Fruit fly (Drosophila melanogaster) whole organism, embryonic: ENCODE results near the gene mei-P26.

Source experiments
- Atf3 ChIP-seq: fragments of 200-800 bp; sonication (Bioruptor generic); optimal IDR thresholded peaks from 3 replicates; lab custom pipeline; 2016; ENCODE audit warnings: missing biosample characterization, missing genetic modification characterization
- CG10267 ChIP-seq: fragments of 200-800 bp; sonication (Bioruptor generic); optimal IDR thresholded peaks from 2 replicates; lab custom pipeline; 2018; ENCODE audit warnings: missing biosample characterization, mild to moderate bottlenecking, missing genetic modification characterization, moderate library complexity
- CG11247 ChIP-seq: fragments of 200-800 bp; sonication (Bioruptor generic); IDR thresholded peaks from 2 replicates; pipeline ENCODE4 v1.3.6; 2022; ENCODE audit warnings: missing biosample characterization, missing genetic modification characterization
- CG13894 ChIP-seq: fragments of 200-800 bp; sonication (Bioruptor generic); optimal IDR thresholded peaks from 3 replicates; lab custom pipeline; 2018; ENCODE audit warnings: missing biosample characterization, mild to moderate bottlenecking, missing genetic modification characterization, moderate library complexity
- CG17568 ChIP-seq: fragments of 200-800 bp; sonication (Bioruptor generic); optimal IDR thresholded peaks from 2 replicates; lab custom pipeline; 2018; ENCODE audit warnings: missing biosample characterization, mild to moderate bottlenecking, missing genetic modification characterization, moderate library complexity
- CG2116 ChIP-seq: fragments of 200-800 bp; sonication (Bioruptor generic); optimal IDR thresholded peaks from 3 replicates; lab custom pipeline; 2018; ENCODE audit warnings: missing biosample characterization, mild to moderate bottlenecking, missing genetic modification characterization
- CG4617 ChIP-seq: fragments of 200-800 bp; sonication (Bioruptor generic); optimal IDR thresholded peaks from 3 replicates; lab custom pipeline; 2016; ENCODE audit warnings: missing biosample characterization, missing genetic modification characterization, borderline replicate concordance
- CG6254 ChIP-seq: fragments of 200-800 bp; sonication (Bioruptor generic); optimal IDR thresholded peaks from 3 replicates; lab custom pipeline; 2017; ENCODE audit warnings: mild to moderate bottlenecking, missing biosample characterization, missing genetic modification reagents, missing genetic modification characterization
- CG6791 ChIP-seq: fragments of 200-800 bp; sonication (Bioruptor generic); IDR thresholded peaks from 3 replicates; pipeline ENCODE4 v1.3.6; 2022; ENCODE audit warnings: missing biosample characterization, missing genetic modification characterization; ENCODE audit not compliant: partially characterized antibody
- CG7839 ChIP-seq: fragments of 200-800 bp; sonication (Bioruptor generic); optimal IDR thresholded peaks from 3 replicates; lab custom pipeline; 2018; ENCODE audit warnings: missing biosample characterization, mild to moderate bottlenecking, missing genetic modification characterization, moderate library complexity
- CG7987 ChIP-seq: fragments of 200-800 bp; sonication (Bioruptor generic); optimal IDR thresholded peaks from 2 replicates; lab custom pipeline; 2018; ENCODE audit warnings: missing biosample characterization, mild to moderate bottlenecking, missing genetic modification characterization, moderate library complexity
- CG8290 ChIP-seq, 3 experiments: fragments of 200-800 bp; sonication (Bioruptor generic); optimal IDR thresholded peaks; 2 replicates each; lab custom pipeline; 2016 to 2019; ENCODE audit warnings: missing biosample characterization in 3 of 3, missing genetic modification characterization in 3 of 3, mild to moderate bottlenecking in 2 of 3, moderate library complexity in 1 of 3
- CG8765 ChIP-seq: fragments of 200-800 bp; sonication (Bioruptor generic); IDR thresholded peaks from 2 replicates; pipeline ENCODE4 v1.3.6; 2022; ENCODE audit warnings: missing biosample characterization, missing genetic modification characterization
- CG9437 ChIP-seq: fragments of 200-800 bp; sonication (Bioruptor generic); optimal IDR thresholded peaks from 2 replicates; lab custom pipeline; 2018; ENCODE audit warnings: missing biosample characterization, mild to moderate bottlenecking, missing genetic modification characterization
- CG9876 ChIP-seq: fragments of 200-800 bp; sonication (Bioruptor generic); optimal IDR thresholded peaks from 2 replicates; lab custom pipeline; 2016; ENCODE audit warnings: missing biosample characterization, missing genetic modification characterization
- Dbx ChIP-seq: fragments of 200-800 bp; sonication (Bioruptor generic); IDR thresholded peaks from 3 replicates; pipeline ENCODE4 v1.3.6; 2022; ENCODE audit warnings: missing biosample characterization, missing genetic modification characterization
- Doc3 ChIP-seq: fragments of 200-800 bp; sonication (Bioruptor generic); IDR thresholded peaks from 3 replicates; pipeline ENCODE4 v1.3.6; 2022; ENCODE audit warnings: missing biosample characterization, missing genetic modification characterization; ENCODE audit not compliant: partially characterized antibody
- Dref ChIP-seq: fragments of 200-800 bp; sonication (Bioruptor generic); IDR thresholded peaks from 2 replicates; pipeline ENCODE4 v1.3.6; 2022; ENCODE audit warnings: missing biosample characterization, missing genetic modification characterization
- HLH4C ChIP-seq: fragments of 200-800 bp; sonication (Bioruptor generic); IDR thresholded peaks from 3 replicates; pipeline ENCODE4 v1.3.6; 2022; ENCODE audit warnings: missing biosample characterization, missing genetic modification characterization; ENCODE audit not compliant: partially characterized antibody
- Jarid2 ChIP-seq: fragments of 200-800 bp; sonication (Bioruptor generic); optimal IDR thresholded peaks from 3 replicates; lab custom pipeline; 2017; ENCODE audit warnings: mild to moderate bottlenecking, missing biosample characterization, missing genetic modification reagents, missing genetic modification characterization
- Med ChIP-seq: fragments of 200-800 bp; sonication (Bioruptor generic); peaks from one replicate; lab custom pipeline; 2016; ENCODE audit warnings: missing biosample characterization, missing genetic modification characterization, mild to moderate bottlenecking, inconsistent platforms, moderate library complexity
- Meics ChIP-seq: fragments of 200-800 bp; sonication (Bioruptor generic); optimal IDR thresholded peaks from 2 replicates; lab custom pipeline; 2017; ENCODE audit warnings: missing biosample characterization, mild to moderate bottlenecking, missing genetic modification characterization
- Opbp ChIP-seq: fragments of 200-800 bp; sonication (Bioruptor generic); IDR thresholded peaks from 3 replicates; pipeline ENCODE4 v1.3.6; 2022; ENCODE audit warnings: missing biosample characterization, missing genetic modification characterization; ENCODE audit not compliant: partially characterized antibody
- Pdp1 ChIP-seq, 2 experiments: fragments of 200-800 bp; sonication (Bioruptor generic); optimal IDR thresholded peaks; 3 replicates each; lab custom pipeline; 2016; ENCODE audit warnings: missing biosample characterization in 2 of 2, missing genetic modification characterization in 2 of 2, mild to moderate bottlenecking in 1 of 2, moderate library complexity in 1 of 2
- Rx ChIP-seq: fragments of 200-800 bp; sonication (Bioruptor generic); IDR thresholded peaks from 2 replicates; pipeline ENCODE4 v1.3.6; 2022; ENCODE audit warnings: missing biosample characterization, missing genetic modification characterization
- Side ChIP-seq: fragments of 200-800 bp; sonication (Bioruptor generic); optimal IDR thresholded peaks from 2 replicates; lab custom pipeline; 2016; ENCODE audit warnings: missing biosample characterization, missing genetic modification characterization
- Usf ChIP-seq: fragments of 200-800 bp; sonication (Bioruptor generic); optimal IDR thresholded peaks from 2 replicates; lab custom pipeline; 2017; ENCODE audit warnings: missing genotype, missing biosample characterization, missing genetic modification characterization
- Vsx1 ChIP-seq: fragments of 200-800 bp; sonication (Bioruptor generic); optimal IDR thresholded peaks from 2 replicates; lab custom pipeline; 2017; ENCODE audit warnings: missing biosample characterization, mild to moderate bottlenecking, missing genetic modification characterization, missing genetic modification reagents
- YL-1 ChIP-seq: fragments of 200-800 bp; sonication (Bioruptor generic); optimal IDR thresholded peaks from 3 replicates; lab custom pipeline; 2017; ENCODE audit warnings: missing biosample characterization, mild to moderate bottlenecking, missing genetic modification characterization
- bab2 ChIP-seq: fragments of 200-800 bp; sonication (Bioruptor generic); optimal IDR thresholded peaks from 2 replicates; lab custom pipeline; 2016; ENCODE audit warnings: missing biosample characterization, missing genetic modification characterization
- bbx ChIP-seq: fragments of 200-800 bp; sonication (Bioruptor generic); IDR thresholded peaks from 2 replicates; pipeline ENCODE4 v1.3.6; 2022; ENCODE audit warnings: missing biosample characterization, missing genetic modification characterization; ENCODE audit not compliant: partially characterized antibody
- chinmo ChIP-seq: fragments of 200-800 bp; sonication (Bioruptor generic); IDR thresholded peaks from 4 replicates; pipeline ENCODE4 v1.3.6; 2022; ENCODE audit warnings: missing biosample characterization, missing genetic modification characterization; ENCODE audit not compliant: partially characterized antibody
- dpn ChIP-seq, 2 experiments: fragments of 200-800 bp; sonication (Bioruptor generic); optimal IDR thresholded peaks; 3 replicates each; lab custom pipeline; 2016; ENCODE audit warnings: missing biosample characterization in 2 of 2, missing genetic modification characterization in 2 of 2
- en ChIP-seq: fragments of 200-800 bp; sonication (Bioruptor generic); optimal IDR thresholded peaks from 2 replicates; lab custom pipeline; 2016; ENCODE audit warnings: missing biosample characterization, missing genetic modification characterization
- esg ChIP-seq: fragments of 200-800 bp; sonication (Bioruptor generic); conservative IDR thresholded peaks from 2 replicates; pipeline ENCODE4 v1.3.6; 2022; ENCODE audit warnings: missing biosample characterization, missing genetic modification characterization
- exex ChIP-seq: fragments of 200-800 bp; sonication (Bioruptor generic); optimal IDR thresholded peaks from 4 replicates; lab custom pipeline; 2018; ENCODE audit warnings: missing biosample characterization, mild to moderate bottlenecking, missing genetic modification characterization, moderate library complexity
- gfzf ChIP-seq: fragments of 200-800 bp; sonication (Bioruptor generic); optimal IDR thresholded peaks from 2 replicates; lab custom pipeline; 2016; ENCODE audit warnings: missing biosample characterization, mild to moderate bottlenecking, missing genetic modification characterization, moderate library complexity
- h ChIP-seq: fragments of >200 bp; optimal IDR thresholded peaks from 2 replicates; lab custom pipeline; 2017
- hbn ChIP-seq: fragments of 200-800 bp; sonication (Bioruptor generic); IDR thresholded peaks from 2 replicates; pipeline ENCODE4 v1.3.6; 2022; ENCODE audit warnings: missing biosample characterization, missing genetic modification characterization; ENCODE audit not compliant: partially characterized antibody
- knrl ChIP-seq: fragments of 200-800 bp; sonication (Bioruptor generic); IDR thresholded peaks from 3 replicates; pipeline ENCODE4 v1.3.6; 2022; ENCODE audit warnings: missing biosample characterization, missing genetic modification characterization; ENCODE audit not compliant: partially characterized antibody
- lilli ChIP-seq: fragments of 200-800 bp; sonication (Bioruptor generic); optimal IDR thresholded peaks from 3 replicates; lab custom pipeline; 2016; ENCODE audit warnings: missing biosample characterization, missing genetic modification characterization
- nerfin-2 ChIP-seq: fragments of 200-800 bp; sonication (Bioruptor generic); IDR thresholded peaks from 2 replicates; pipeline ENCODE4 v1.3.6; 2022; ENCODE audit warnings: missing biosample characterization, missing genetic modification characterization; ENCODE audit not compliant: partially characterized antibody
- pita ChIP-seq: fragments of 200-800 bp; sonication (Bioruptor generic); optimal IDR thresholded peaks from 2 replicates; lab custom pipeline; 2017; ENCODE audit warnings: missing biosample characterization, mild to moderate bottlenecking, missing genetic modification characterization
- toy ChIP-seq: fragments of 200-800 bp; sonication (Bioruptor generic); IDR thresholded peaks from 2 replicates; pipeline ENCODE4 v1.3.6; 2022; ENCODE audit warnings: missing biosample characterization, missing genetic modification characterization
- trem ChIP-seq: fragments of 200-800 bp; optimal IDR thresholded peaks from 3 replicates; lab custom pipeline; 2019; ENCODE audit warnings: missing biosample characterization, mild to moderate bottlenecking, missing genetic modification characterization, moderate library complexity
- unc-4 ChIP-seq: fragments of 200-800 bp; sonication (Bioruptor generic); IDR thresholded peaks from 2 replicates; pipeline ENCODE4 v1.3.6; 2022; ENCODE audit warnings: missing biosample characterization, missing genetic modification characterization; ENCODE audit not compliant: partially characterized antibody
- usp ChIP-seq: fragments of >200 bp; optimal IDR thresholded peaks from 2 replicates; lab custom pipeline; 2017; ENCODE audit warnings: missing biosample characterization, missing genetic modification characterization
- wdn ChIP-seq: fragments of 200-800 bp; sonication (Bioruptor generic); IDR thresholded peaks from 2 replicates; pipeline ENCODE4 v1.3.6; 2022; ENCODE audit warnings: missing biosample characterization, missing genetic modification characterization
- zen2 ChIP-seq: fragments of 200-800 bp; sonication (Bioruptor generic); IDR thresholded peaks from 3 replicates; pipeline ENCODE4 v1.3.6; 2022; ENCODE audit warnings: missing biosample characterization, missing genetic modification characterization; ENCODE audit not compliant: partially characterized antibody

mei-P26 gene

DNA sequence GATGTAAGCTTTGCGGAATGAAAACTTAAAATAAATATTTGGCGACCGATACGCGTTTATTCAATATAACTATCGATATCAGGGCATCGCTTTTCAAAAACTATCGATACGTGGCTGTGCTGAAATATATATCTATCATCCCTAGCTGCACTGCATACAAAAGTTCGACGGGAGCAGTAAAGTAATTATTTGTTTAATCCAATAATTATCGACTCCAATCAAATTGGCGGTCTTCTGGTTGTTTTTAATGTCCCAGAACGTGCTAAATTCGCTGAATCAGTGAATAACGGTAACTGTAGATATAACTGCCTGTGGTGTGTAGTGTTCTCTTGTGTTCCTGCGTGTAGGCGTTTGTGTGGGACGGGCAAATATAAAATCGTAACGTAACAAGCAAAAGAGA lies at the start of gene mei-P26 (continued):
- no peak for TF ChIP-seq CG7839 (tag; lab: Kevin White, UChicago)
- no peak for TF ChIP-seq Usf
- no peak for TF ChIP-seq usp
- peak; percentile 90 for TF ChIP-seq bbx (GFP tag; lab: Robert Waterston, UW)
- TF ChIP-seq Meics (GFP tag; lab: Kevin White, UChicago) = no peak
- no peak for TF ChIP-seq Rx (GFP tag; lab: Robert Waterston, UW)
- no peak for TF ChIP-seq toy (GFP tag; lab: Robert Waterston, UW)
- peak; percentile 33 for TF ChIP-seq trem (tag; lab: Kevin White, UChicago)
- TF ChIP-seq Jarid2 (GFP tag; lab: Kevin White, UChicago) = no peak
- TF ChIP-seq Doc3 = peak; percentile 61
- peak; percentile 58 for TF ChIP-seq CG17568 (GFP tag; lab: Kevin White, UChicago)
- TF ChIP-seq CG6254 (GFP tag; lab: Kevin White, UChicago) = no peak
- TF ChIP-seq CG8290 (GFP tag; optimal IDR thresholded peaks at IDR 0.05; lab: Kevin White, UChicago) = no peak
- TF ChIP-seq CG8290 (tag; optimal IDR thresholded peaks at IDR 0.05; lab: Kevin White, UChicago) = peak in 1 of 2 experiments; percentile 38
- peak; percentile 36 for TF ChIP-seq CG2116 (GFP tag; lab: Kevin White, UChicago)
- TF ChIP-seq CG6791 (GFP tag; lab: Robert Waterston, UW) = peak; percentile 88
- peak; percentile 44 for TF ChIP-seq CG9437 (GFP tag; lab: Kevin White, UChicago)
- TF ChIP-seq CG9876 (GFP tag; lab: Kevin White, UChicago) = no peak
- no peak for TF ChIP-seq YL-1 (GFP tag; lab: Kevin White, UChicago)
- TF ChIP-seq hbn (GFP tag; lab: Robert Waterston, UW) = peak; percentile 76
- peak; percentile 1 for TF ChIP-seq Side
- TF ChIP-seq dpn (GFP tag; optimal IDR thresholded peaks at IDR 0.05; lab: Kevin White, UChicago) = no peak
- TF ChIP-seq Atf3 (GFP tag; lab: Kevin White, UChicago) = no peak
- peak; percentile 87 for TF ChIP-seq Opbp (GFP tag; lab: Robert Waterston, UW)
- TF ChIP-seq HLH4C (GFP tag; lab: Robert Waterston, UW) = peak; percentile 81
- no peak for TF ChIP-seq esg (GFP tag; lab: Robert Waterston, UW)
- TF ChIP-seq chinmo (GFP tag; lab: Robert Waterston, UW) = peak; percentile 94
- TF ChIP-seq CG10267 (tag; lab: Kevin White, UChicago) = no peak
- TF ChIP-seq lilli (GFP tag; lab: Kevin White, UChicago) = no peak
- no peak for TF ChIP-seq Vsx1 (GFP tag; lab: Kevin White, UChicago)
- TF ChIP-seq en (GFP tag; lab: Kevin White, UChicago) = no peak
- no peak for TF ChIP-seq pita (GFP tag; lab: Kevin White, UChicago)
- TF ChIP-seq CG13894 (tag; lab: Kevin White, UChicago) = peak; percentile 38
- TF ChIP-seq unc-4 (GFP tag; lab: Robert Waterston, UW) = peak; percentile 84
- no peak for TF ChIP-seq bab2 (GFP tag; lab: Kevin White, UChicago)
- peak; percentile 73 for TF ChIP-seq nerfin-2 (GFP tag; lab: Robert Waterston, UW)
- peak; percentile 17 for TF ChIP-seq exex
- no peak for TF ChIP-seq CG8765
- no peak for TF ChIP-seq CG11247 (GFP tag; lab: Robert Waterston, UW)
- TF ChIP-seq Med (GFP tag; lab: Kevin White, UChicago) = peak; percentile 25
- TF ChIP-seq CG7987 (GFP tag; lab: Kevin White, UChicago) = no peak
- peak; percentile 79 for TF ChIP-seq zen2 (GFP tag; lab: Robert Waterston, UW)
- TF ChIP-seq CG4617 (GFP tag; lab: Kevin White, UChicago) = peak; percentile 6
- TF ChIP-seq Dbx (GFP tag; lab: Robert Waterston, UW) = 0 out of 3 replicates have a peak, but pooled peaks have one; percentile 5
- TF ChIP-seq gfzf (GFP tag; lab: Kevin White, UChicago) = peak; percentile 0
- peak in 1 of 2 experiments; percentile 26 for TF ChIP-seq Pdp1 (GFP tag; optimal IDR thresholded peaks at IDR 0.05; lab: Kevin White, UChicago)
- TF ChIP-seq wdn = no peak
- TF ChIP-seq h = no peak
- peak; percentile 83 for TF ChIP-seq Dref (GFP tag; lab: Robert Waterston, UW)
- peak; percentile 83 for TF ChIP-seq knrl
